2 fruit fly cellular contexts compared by ENCODE assay signal in genomic region chr3R:20546662-20547620, dm6.
A peak's percentile ranks its signal among the peaks of the same experiment; 100 is the strongest.
TF ChIP-seq lines count a peak whose summit lies in the region.

No protein-coding gene starts in this region.

TF ChIP-seq in whole organism, embryonic, 481 proteins besides CTCF, POLR2A, EP300 and RAD21 (continued from another document and continues in another):
- TF ChIP-seq lilli (GFP tag; optimal IDR thresholded peaks at IDR 0.05; lab: Kevin White, UChicago) (peak; percentile 17), Sox100B (GFP tag; optimal IDR thresholded peaks at IDR 0.05; lab: Kevin White, UChicago) (no peak), bcd (GFP tag; optimal IDR thresholded peaks at IDR 0.05; lab: Kevin White, UChicago) (no peak), NFAT (GFP tag; IDR thresholded peaks at IDR 0.05; lab: Robert Waterston, UW) (no peak), ham (GFP tag; IDR thresholded peaks at IDR 0.05; lab: Robert Waterston, UW) (no peak), sqz (GFP tag; optimal IDR thresholded peaks at IDR 0.05; lab: Kevin White, UChicago) (no peak), Vsx1 (GFP tag; optimal IDR thresholded peaks at IDR 0.05; lab: Kevin White, UChicago) (no peak), Lim3 (GFP tag; IDR thresholded peaks at IDR 0.05; lab: Robert Waterston, UW) (no peak), NK7.1 (GFP tag; optimal IDR thresholded peaks at IDR 0.05; lab: Kevin White, UChicago) (no peak), grau (tag; optimal IDR thresholded peaks at IDR 0.05; lab: Kevin White, UChicago) (peak; percentile 82), corto (GFP tag; optimal IDR thresholded peaks at IDR 0.05; lab: Kevin White, UChicago) (no peak), CG7271 (tag; optimal IDR thresholded peaks at IDR 0.05; lab: Kevin White, UChicago) (no peak), otp (GFP tag; IDR thresholded peaks at IDR 0.05; lab: Robert Waterston, UW) (no peak), CG8290 (GFP tag; optimal IDR thresholded peaks at IDR 0.05; lab: Kevin White, UChicago) (no peak), CG8290 (tag; optimal IDR thresholded peaks at IDR 0.05; lab: Kevin White, UChicago) (no peak), Max (GFP tag; optimal IDR thresholded peaks at IDR 0.05; lab: Kevin White, UChicago) (no peak), ewg (GFP tag; optimal IDR thresholded peaks at IDR 0.05; lab: Kevin White, UChicago) (no peak), Sox102F (GFP tag; optimal IDR thresholded peaks at IDR 0.05; lab: Kevin White, UChicago) (no peak), ATbp (GFP tag; optimal IDR thresholded peaks at IDR 0.05; lab: Kevin White, UChicago) (peak; percentile 4), dm (GFP tag; optimal IDR thresholded peaks at IDR 0.05; lab: Kevin White, UChicago) (no peak), CG17328 (GFP tag; IDR thresholded peaks at IDR 0.05; lab: Robert Waterston, UW) (no peak), lab (GFP tag; optimal IDR thresholded peaks at IDR 0.05; lab: Kevin White, UChicago) (no peak), CG10543 (GFP tag; optimal IDR thresholded peaks at IDR 0.05; lab: Kevin White, UChicago) (peak; percentile 28), Fer1 (GFP tag; optimal IDR thresholded peaks at IDR 0.05; lab: Kevin White, UChicago) (no peak), CG10959 (GFP tag; IDR thresholded peaks at IDR 0.05; lab: Robert Waterston, UW) (no peak), stc (GFP tag; IDR thresholded peaks at IDR 0.05; lab: Robert Waterston, UW) (no peak), CG10654 (GFP tag; optimal IDR thresholded peaks at IDR 0.05; lab: Kevin White, UChicago) (no peak), CG18619 (GFP tag; optimal IDR thresholded peaks at IDR 0.05; lab: Kevin White, UChicago) (peak; percentile 30), fru (optimal IDR thresholded peaks at IDR 0.05; lab: Kevin White, UChicago) (no peak), CG2712 (tag; optimal IDR thresholded peaks at IDR 0.05; lab: Kevin White, UChicago) (no peak), Med (GFP tag; lab: Kevin White, UChicago) (peak; percentile 56), CG2678 (tag; optimal IDR thresholded peaks at IDR 0.05; lab: Kevin White, UChicago) (peak; percentile 4), klu (GFP tag; IDR thresholded peaks at IDR 0.05; lab: Robert Waterston, UW) (no peak), zen2 (GFP tag; IDR thresholded peaks at IDR 0.05; lab: Robert Waterston, UW; ENCODE audit: partially characterized antibody) (no peak), CG3995 (GFP tag; optimal IDR thresholded peaks at IDR 0.05; lab: Kevin White, UChicago) (no peak), pum (GFP tag; optimal IDR thresholded peaks at IDR 0.05; lab: Kevin White, UChicago) (no peak), ttk (GFP tag; IDR thresholded peaks at IDR 0.05; lab: Robert Waterston, UW) (no peak), CG32767 (GFP tag; IDR thresholded peaks at IDR 0.05; lab: Robert Waterston, UW) (no peak), CG15073 (GFP tag; optimal IDR thresholded peaks at IDR 0.05; lab: Kevin White, UChicago) (no peak), z (GFP tag; IDR thresholded peaks at IDR 0.05; lab: Robert Waterston, UW) (no peak), Deaf1 (tag; optimal IDR thresholded peaks at IDR 0.05; lab: Kevin White, UChicago) (no peak), salm (tag; optimal IDR thresholded peaks at IDR 0.05; lab: Kevin White, UChicago) (no peak), ems (GFP tag; optimal IDR thresholded peaks at IDR 0.05; lab: Kevin White, UChicago) (no peak), chinmo (GFP tag; IDR thresholded peaks at IDR 0.05; lab: Robert Waterston, UW; ENCODE audit: partially characterized antibody) (0 out of 4 replicates have a peak, but pooled peaks have one; percentile 74), CG12659 (GFP tag; optimal IDR thresholded peaks at IDR 0.05; lab: Kevin White, UChicago) (no peak), CG14667 (GFP tag; IDR thresholded peaks at IDR 0.05; lab: Robert Waterston, UW) (no peak), schlank (tag; optimal IDR thresholded peaks at IDR 0.05; lab: Kevin White, UChicago) (no peak), croc (GFP tag; conservative IDR thresholded peaks at IDR 0.05; lab: Robert Waterston, UW) (no peak), mam (GFP tag; optimal IDR thresholded peaks at IDR 0.05; lab: Kevin White, UChicago) (no peak), Bgb (GFP tag; IDR thresholded peaks at IDR 0.05; lab: Robert Waterston, UW; ENCODE audit: partially characterized antibody) (no peak), row (GFP tag; IDR thresholded peaks at IDR 0.05; lab: Robert Waterston, UW) (peak; percentile 32; the same call in 1 of the 3 replicates), maf-S (GFP tag; optimal IDR thresholded peaks at IDR 0.05; lab: Kevin White, UChicago) (no peak), CG33557 (GFP tag; optimal IDR thresholded peaks at IDR 0.05; lab: Kevin White, UChicago) (no peak), eve (GFP tag; optimal IDR thresholded peaks at IDR 0.05; lab: Kevin White, UChicago) (peak in 1 of 2 experiments; percentile 27), GATAe (GFP tag; conservative IDR thresholded peaks at IDR 0.05; lab: Robert Waterston, UW) (no peak), CG3281 (GFP tag; optimal IDR thresholded peaks at IDR 0.05; lab: Kevin White, UChicago) (peak; percentile 15), CG2120 (GFP tag; optimal IDR thresholded peaks at IDR 0.05; lab: Kevin White, UChicago) (peak; percentile 18), CG4404 (GFP tag; IDR thresholded peaks at IDR 0.05; lab: Robert Waterston, UW) (no peak), sr (GFP tag; IDR thresholded peaks at IDR 0.05; lab: Robert Waterston, UW) (peak; percentile 78; the same call in 2 of the 3 replicates), CG12769 (tag; optimal IDR thresholded peaks at IDR 0.05; lab: Kevin White, UChicago) (peak; percentile 38), tin (GFP tag; optimal IDR thresholded peaks at IDR 0.05; lab: Kevin White, UChicago) (no peak), gem (tag; optimal IDR thresholded peaks at IDR 0.05; lab: Kevin White, UChicago) (peak; percentile 36), Usf (GFP tag; optimal IDR thresholded peaks at IDR 0.05; lab: Kevin White, UChicago) (no peak), Awh (GFP tag; IDR thresholded peaks at IDR 0.05; lab: Robert Waterston, UW) (no peak), jigr1 (GFP tag; IDR thresholded peaks at IDR 0.05; lab: Robert Waterston, UW) (no peak), Blimp-1 (GFP tag; optimal IDR thresholded peaks at IDR 0.05; lab: Kevin White, UChicago) (no peak), sisA (GFP tag; IDR thresholded peaks at IDR 0.05; lab: Robert Waterston, UW) (no peak), CG14860 (GFP tag; IDR thresholded peaks at IDR 0.05; lab: Robert Waterston, UW; ENCODE audit: partially characterized antibody) (no peak), Chrac-16 (GFP tag; optimal IDR thresholded peaks at IDR 0.05; lab: Kevin White, UChicago) (no peak)

TF ChIP-seq in whole organism, prepupa, 60 proteins besides CTCF, POLR2A, EP300 and RAD21 (continued from another document):
- no peak for TF ChIP-seq Ets96B (tag; optimal IDR thresholded peaks at IDR 0.05; lab: Kevin White, UChicago)
- TF ChIP-seq Sox14 (GFP tag; optimal IDR thresholded peaks at IDR 0.05; lab: Kevin White, UChicago): no peak
- TF ChIP-seq dsx (GFP tag; optimal IDR thresholded peaks at IDR 0.05; lab: Kevin White, UChicago; ENCODE audit: poor library complexity, severe bottlenecking): no peak
- no peak for TF ChIP-seq spab (GFP tag; optimal IDR thresholded peaks at IDR 0.05; lab: Kevin White, UChicago)
- TF ChIP-seq Gug (GFP tag; IDR thresholded peaks at IDR 0.05; lab: Robert Waterston, UW): no peak
- peak; percentile 37 for TF ChIP-seq Hr4 (GFP tag; optimal IDR thresholded peaks at IDR 0.05; lab: Kevin White, UChicago)
- TF ChIP-seq Blimp-1 (GFP tag; optimal IDR thresholded peaks at IDR 0.05; lab: Kevin White, UChicago): no peak
- TF ChIP-seq CG10669 (GFP tag; optimal IDR thresholded peaks at IDR 0.05; lab: Kevin White, UChicago): peak; percentile 26
- no peak for TF ChIP-seq CG6854 (GFP tag; optimal IDR thresholded peaks at IDR 0.05; lab: Kevin White, UChicago)
- no peak for TF ChIP-seq CG8632 (GFP tag; optimal IDR thresholded peaks at IDR 0.05; lab: Kevin White, UChicago)
- no peak for TF ChIP-seq salr (GFP tag; optimal IDR thresholded peaks at IDR 0.05; lab: Kevin White, UChicago)
- no peak for TF ChIP-seq CG8119 (GFP tag; IDR thresholded peaks at IDR 0.05; lab: Robert Waterston, UW)
- TF ChIP-seq achi (GFP tag; optimal IDR thresholded peaks at IDR 0.05; lab: Kevin White, UChicago): peak; percentile 18
- TF ChIP-seq CG16779 (tag; optimal IDR thresholded peaks at IDR 0.05; lab: Kevin White, UChicago): no peak
- TF ChIP-seq CG11294 (GFP tag; IDR thresholded peaks at IDR 0.05; lab: Robert Waterston, UW): no peak
- TF ChIP-seq CG6808 (GFP tag; optimal IDR thresholded peaks at IDR 0.05; lab: Kevin White, UChicago): no peak
- no peak for TF ChIP-seq CG4318 (GFP tag; optimal IDR thresholded peaks at IDR 0.05; lab: Kevin White, UChicago)
- TF ChIP-seq CG11902 (GFP tag; optimal IDR thresholded peaks at IDR 0.05; lab: Kevin White, UChicago): no peak
- TF ChIP-seq CG31627 (GFP tag; optimal IDR thresholded peaks at IDR 0.05; lab: Kevin White, UChicago): no peak
- no peak for TF ChIP-seq CG32006 (GFP tag; optimal IDR thresholded peaks at IDR 0.05; lab: Kevin White, UChicago)
- no peak for TF ChIP-seq CG9139 (GFP tag; optimal IDR thresholded peaks at IDR 0.05; lab: Kevin White, UChicago)
- peak; percentile 70 for TF ChIP-seq Eip78C (GFP tag; lab: Kevin White, UChicago)
- TF ChIP-seq CG15336 (GFP tag; IDR thresholded peaks at IDR 0.05; lab: Robert Waterston, UW): peak; percentile 49
- peak; percentile 30 for TF ChIP-seq Met (GFP tag; optimal IDR thresholded peaks at IDR 0.05; lab: Kevin White, UChicago)
- peak; percentile 19; the same call in 1 of the 3 replicates for TF ChIP-seq CG6163 (GFP tag; IDR thresholded peaks at IDR 0.05; lab: Robert Waterston, UW)
- TF ChIP-seq dac (GFP tag; optimal IDR thresholded peaks at IDR 0.05; lab: Kevin White, UChicago): no peak
- no peak for TF ChIP-seq Ets21C (GFP tag; optimal IDR thresholded peaks at IDR 0.05; lab: Kevin White, UChicago)
- no peak for TF ChIP-seq ss (GFP tag; optimal IDR thresholded peaks at IDR 0.05; lab: Kevin White, UChicago)
- TF ChIP-seq svp (GFP tag; lab: Kevin White, UChicago): peak; percentile 31
TF ChIP-seq in whole organism, prepupa: peak in this region for 12.
